Fruit fly (Drosophila melanogaster): ENCODE data around the gene CG33116.

The CG33116 gene

DNA sequence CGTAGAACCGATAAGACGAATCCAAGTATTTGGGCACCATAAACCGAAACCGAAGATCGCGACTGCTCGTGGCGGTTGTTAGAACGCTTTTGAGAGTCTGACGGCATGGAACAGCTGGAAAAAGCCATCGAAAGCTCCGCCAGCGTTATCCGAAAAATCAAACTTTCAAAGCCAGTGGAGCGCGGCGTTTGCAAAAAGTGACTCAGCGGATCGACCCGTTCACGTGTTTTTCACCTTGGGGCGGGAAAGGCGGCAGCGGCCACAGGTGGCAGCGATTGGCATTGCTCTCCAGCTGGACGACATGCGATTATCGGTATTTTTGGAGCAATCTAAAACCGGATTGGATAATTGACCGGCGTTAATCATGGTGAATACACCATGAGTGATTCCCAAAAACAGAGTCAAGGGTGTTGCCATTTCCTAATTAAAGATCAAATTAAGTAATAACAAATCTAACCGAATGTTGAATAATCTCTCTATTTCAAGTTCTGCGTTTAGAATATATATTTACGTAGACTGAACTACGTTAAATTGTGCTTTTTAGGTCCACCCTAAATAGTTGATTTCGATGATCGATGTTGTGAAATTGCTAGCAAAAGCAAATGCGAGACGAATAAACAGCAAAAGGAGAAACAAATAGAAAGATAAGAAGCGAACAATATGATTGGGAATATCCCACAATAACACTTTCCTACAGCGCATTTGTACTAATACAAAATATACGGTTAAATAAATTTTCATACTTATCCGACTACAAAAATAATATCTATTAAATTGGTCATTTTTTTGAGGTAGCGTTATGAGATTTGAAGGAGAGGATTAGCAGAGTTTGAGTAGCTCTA, 13.8 kb downstream of the CG33116 start, which contains the start of gene CG10337 (continued):
- TF ChIP-seq pros (GFP tag; optimal IDR thresholded peaks at IDR 0.05), result no peak
- peak; percentile 34 for TF ChIP-seq YL-1 (GFP tag; optimal IDR thresholded peaks at IDR 0.05)
- no peak for TF ChIP-seq Atf-2 (GFP tag; optimal IDR thresholded peaks at IDR 0.05)
- no peak for TF ChIP-seq zen (tag; optimal IDR thresholded peaks at IDR 0.05)
- TF ChIP-seq prd (optimal IDR thresholded peaks at IDR 0.05), result no peak
- TF ChIP-seq prd (GFP tag; IDR thresholded peaks at IDR 0.05), result no peak; the same call in 2 of the 3 replicates
- TF ChIP-seq CG34224 (GFP tag; IDR thresholded peaks at IDR 0.05; ENCODE audit: partially characterized antibody), result 0 out of 3 replicates have a peak, but pooled peaks have one; percentile 25
- no peak for TF ChIP-seq Dref (GFP tag; IDR thresholded peaks at IDR 0.05)
- TF ChIP-seq shn (GFP tag; optimal IDR thresholded peaks at IDR 0.05), result peak; percentile 13
- TF ChIP-seq gem (tag; optimal IDR thresholded peaks at IDR 0.05), result peak; percentile 70
- no peak for TF ChIP-seq pum (GFP tag; optimal IDR thresholded peaks at IDR 0.05)
- peak; percentile 64 for TF ChIP-seq grau (tag; optimal IDR thresholded peaks at IDR 0.05)
- TF ChIP-seq klu (GFP tag; IDR thresholded peaks at IDR 0.05), result no peak
- TF ChIP-seq hkb (optimal IDR thresholded peaks at IDR 0.05), result no peak
- no peak; the same call in 1 of the 2 replicates for TF ChIP-seq hkb (GFP tag; IDR thresholded peaks at IDR 0.05)
- TF ChIP-seq cwo (GFP tag; optimal IDR thresholded peaks at IDR 0.05), result peak; percentile 97
- no peak for TF ChIP-seq CG42726 (GFP tag; IDR thresholded peaks at IDR 0.05; ENCODE audit: partially characterized antibody)
- TF ChIP-seq cg (GFP tag; optimal IDR thresholded peaks at IDR 0.05), result no peak
- TF ChIP-seq trh (GFP tag; optimal IDR thresholded peaks at IDR 0.05), result no peak
- TF ChIP-seq CG4854 (GFP tag; optimal IDR thresholded peaks at IDR 0.05), result no peak
- TF ChIP-seq CG32767 (GFP tag; IDR thresholded peaks at IDR 0.05), result no peak
- no peak for TF ChIP-seq abd-A (tag; optimal IDR thresholded peaks at IDR 0.05)
- peak; percentile 13 for TF ChIP-seq Hr3 (GFP tag; optimal IDR thresholded peaks at IDR 0.05)
- TF ChIP-seq D19A (tag; optimal IDR thresholded peaks at IDR 0.05), result peak; percentile 40
- no peak for TF ChIP-seq kni (GFP tag; optimal IDR thresholded peaks at IDR 0.05)
- TF ChIP-seq Opbp (GFP tag; IDR thresholded peaks at IDR 0.05; ENCODE audit: partially characterized antibody), result no peak
- peak; percentile 17 for TF ChIP-seq CG4328 (GFP tag; optimal IDR thresholded peaks at IDR 0.05)
- TF ChIP-seq emc (GFP tag; optimal IDR thresholded peaks at IDR 0.05), result no peak
- no peak for TF ChIP-seq ase (GFP tag; IDR thresholded peaks at IDR 0.05)
- no peak for TF ChIP-seq br (optimal IDR thresholded peaks at IDR 0.05)
- no peak for TF ChIP-seq CG3847 (GFP tag; IDR thresholded peaks at IDR 0.05)

DNA sequence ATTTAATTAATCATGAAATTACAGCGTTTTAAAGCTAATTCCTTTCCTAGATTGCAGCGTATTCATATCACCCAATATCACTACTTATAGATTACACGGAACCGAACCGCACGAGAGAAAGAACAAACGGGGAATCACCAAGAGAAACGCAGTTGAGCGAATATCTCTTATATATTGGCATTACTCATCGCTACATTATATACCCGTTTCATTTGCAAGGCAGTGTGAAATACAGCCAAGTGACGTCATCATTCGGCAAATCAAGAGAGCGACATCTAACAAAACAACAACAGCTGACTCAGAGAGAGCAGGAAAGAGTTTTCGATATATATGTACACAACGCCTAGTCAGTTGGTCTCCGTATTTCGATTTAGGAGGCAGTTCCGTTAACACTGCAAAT, 14.9 kb downstream of the CG33116 start, which contains the start of gene Tep4:
Tep4 (plus strand) TSS at position 350 of the 400 bp plus-strand sequence.
- TF ChIP-seq exex (tag; optimal IDR thresholded peaks at IDR 0.05) (peak; percentile 36), Usf (GFP tag; optimal IDR thresholded peaks at IDR 0.05) (no peak), eve (GFP tag; optimal IDR thresholded peaks at IDR 0.05) (peak in 1 of 2 experiments; percentile 38), wek (GFP tag; optimal IDR thresholded peaks at IDR 0.05) (peak; percentile 23), Med (GFP tag) (peak; percentile 44), p53 (GFP tag; optimal IDR thresholded peaks at IDR 0.05) (no peak), crp (GFP tag; optimal IDR thresholded peaks at IDR 0.05) (peak in 1 of 2 experiments; percentile 44), Trl (optimal IDR thresholded peaks at IDR 0.05) (peak; percentile 59 to 87), Trl (GFP tag; optimal IDR thresholded peaks at IDR 0.05) (no peak), sens (GFP tag) (peak; percentile 78), bbx (GFP tag; IDR thresholded peaks at IDR 0.05; ENCODE audit: partially characterized antibody) (no peak), kay (GFP tag; optimal IDR thresholded peaks at IDR 0.05) (peak; percentile 56), CG34376 (GFP tag; optimal IDR thresholded peaks at IDR 0.05) (peak; percentile 42), Deaf1 (tag; optimal IDR thresholded peaks at IDR 0.05) (peak; percentile 40), CG13894 (tag; optimal IDR thresholded peaks at IDR 0.05) (peak; percentile 29), CG4854 (GFP tag; optimal IDR thresholded peaks at IDR 0.05) (no peak), CrebB (tag; optimal IDR thresholded peaks at IDR 0.05) (peak; percentile 54), CG34224 (GFP tag; IDR thresholded peaks at IDR 0.05; ENCODE audit: partially characterized antibody) (peak; percentile 36; the same call in 1 of the 3 replicates), chinmo (GFP tag; IDR thresholded peaks at IDR 0.05; ENCODE audit: partially characterized antibody) (peak; percentile 92; the same call in 3 of the 4 replicates), Bdp1 (GFP tag; optimal IDR thresholded peaks at IDR 0.05) (no peak), mirr (GFP tag; optimal IDR thresholded peaks at IDR 0.05) (peak; percentile 53), cas (GFP tag; IDR thresholded peaks at IDR 0.05) (no peak)
